Worm (Caenorhabditis elegans) whole organism, L2 larva: ENCODE measurements around the gene F10G2.7.

Experiments used
- R02D3.7 ChIP-seq: fragments of 150-350 bp; optimal IDR thresholded peaks from 2 replicates; lab custom pipeline; 2014; ENCODE audit warnings: missing biosample characterization, missing genetic modification characterization
- Y55F3AM.14 ChIP-seq: fragments of 200-800 bp; sonication (Bioruptor generic); optimal IDR thresholded peaks from 2 replicates; lab custom pipeline; 2018; ENCODE audit warnings: mild to moderate bottlenecking, missing genetic modification characterization, missing compliant biosample characterization
- ZK546.5 ChIP-seq: sonication (generic microtip); optimal IDR thresholded peaks from 2 replicates; lab custom pipeline; 2017; ENCODE audit warnings: missing biosample characterization, missing genetic modification characterization
- ama-1 ChIP-seq: fragments of 150-350 bp; optimal IDR thresholded peaks from 2 replicates; lab custom pipeline; 2018; ENCODE audit warnings: inconsistent platforms
- elt-3 ChIP-seq: sonication (generic microtip); optimal IDR thresholded peaks from 2 replicates; lab custom pipeline; 2017; ENCODE audit warnings: missing biosample characterization, missing genetic modification characterization
- lsy-2 ChIP-seq, 2 experiments: fragments of 150-350 bp in 1 of 2; sonication (generic microtip) in 1 of 2; optimal IDR thresholded peaks; 2 replicates each; lab custom pipeline; 2014 to 2017; ENCODE audit warnings: missing biosample characterization in 2 of 2, missing genetic modification characterization in 2 of 2
- nhr-11 ChIP-seq: fragments of 150-350 bp; optimal IDR thresholded peaks from 2 replicates; lab custom pipeline; 2014; ENCODE audit warnings: missing biosample characterization, missing genetic modification characterization
- nhr-12 ChIP-seq: fragments of 150-350 bp; optimal IDR thresholded peaks from 2 replicates; lab custom pipeline; 2014; ENCODE audit warnings: missing biosample characterization, missing genetic modification characterization
- nhr-237 ChIP-seq: fragments of 150-350 bp; optimal IDR thresholded peaks from 2 replicates; lab custom pipeline; 2014; ENCODE audit warnings: missing biosample characterization, missing genetic modification characterization
- nhr-25 ChIP-seq: fragments of 150-350 bp; sonication (generic microtip); optimal IDR thresholded peaks from 3 replicates; lab custom pipeline; 2014; ENCODE audit warnings: missing biosample characterization, missing genetic modification characterization

ce11 chrV:7356684-7357083, 19.6 kb upstream of the F10G2.7 start, which contains the start of gene C03G6.21:
- TF ChIP-seq nhr-12 (tag; lab: Kevin White, UChicago): no peak
- TF ChIP-seq nhr-11 (tag; lab: Kevin White, UChicago): no peak
- no peak for TF ChIP-seq Y55F3AM.14
- no peak for TF ChIP-seq nhr-25 (tag; lab: Kevin White, UChicago)
- no peak for TF ChIP-seq lsy-2 (tag; optimal IDR thresholded peaks at IDR 0.05; lab: Kevin White, UChicago)
- no peak for TF ChIP-seq elt-3 (tag; lab: Kevin White, UChicago)
- TF ChIP-seq R02D3.7 (tag; lab: Kevin White, UChicago): no peak
- no peak for TF ChIP-seq ama-1 (lab: Kevin White, UChicago)
- no peak for TF ChIP-seq nhr-237 (tag; lab: Kevin White, UChicago)
- TF ChIP-seq ZK546.5 (tag; lab: Kevin White, UChicago): no peak
